Worm (Caenorhabditis elegans): Measurements from ENCODE around the gene srt-15.

DNA sequence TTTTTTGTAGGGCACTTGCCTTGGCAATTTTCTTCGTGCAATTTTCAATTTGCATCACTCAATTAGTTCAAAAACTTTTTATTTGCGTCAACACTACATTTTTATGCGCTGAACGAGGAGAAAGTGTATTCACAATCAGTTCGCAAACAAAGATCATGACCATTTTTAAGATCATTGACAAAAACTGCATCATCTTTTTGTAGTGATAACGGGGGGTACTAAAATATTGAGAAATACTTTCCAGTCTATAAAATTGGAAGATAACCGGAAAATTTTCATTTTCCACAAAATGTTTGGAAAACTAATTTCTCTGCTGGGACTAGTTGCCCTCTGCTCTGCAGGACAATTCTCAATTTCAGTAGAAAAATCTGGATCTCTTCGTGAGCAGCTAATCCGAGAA lies 37.7 kb downstream of the srt-15 start, which contains the start of gene asp-8:
- TF ChIP-seq F57C9.4 (tag; optimal IDR thresholded peaks at IDR 0.05) (no peak), nhr-179 (tag; optimal IDR thresholded peaks at IDR 0.05) (no peak), nfya-1 (tag; optimal IDR thresholded peaks at IDR 0.05; ENCODE audit: borderline replicate concordance, insufficient read depth) (no peak), egl-44 (GFP tag; IDR thresholded peaks at IDR 0.05) (no peak), sdz-38 (tag; optimal IDR thresholded peaks at IDR 0.05) (no peak), unc-62 (GFP tag; optimal IDR thresholded peaks at IDR 0.05) (no peak), F57A8.1 (GFP tag; optimal IDR thresholded peaks at IDR 0.05) (no peak), dpl-1 (GFP tag; optimal IDR thresholded peaks at IDR 0.05) (no peak), ztf-26 (tag; optimal IDR thresholded peaks at IDR 0.05) (no peak), aptf-2 (GFP tag; conservative IDR thresholded peaks at IDR 0.05) (no peak), xnd-1 (tag; optimal IDR thresholded peaks at IDR 0.05) (no peak)
